Worm (Caenorhabditis elegans): ENCODE results near the gene del-6.

- peak; percentile 31 for TF ChIP-seq nhr-80 (tag; optimal IDR thresholded peaks at IDR 0.05)
- no peak for TF ChIP-seq Y53G8AR.9 (GFP tag; conservative IDR thresholded peaks at IDR 0.05)
- TF ChIP-seq ceh-58 (GFP tag; IDR thresholded peaks at IDR 0.05): no peak
- TF ChIP-seq bed-1 (GFP tag; IDR thresholded peaks at IDR 0.05): no peak
- TF ChIP-seq unc-62 (GFP tag; optimal IDR thresholded peaks at IDR 0.05): no peak
Measured at ce11 chrV:10564830-10565365, 7.8 kb upstream of the del-6 start, which contains the start of gene cat-4.
